Worm (Caenorhabditis elegans) whole organism, midembryonic: ENCODE data around the gene sma-2.

ENCODE experiments used
- T22C8.4 ChIP-seq: fragments of 200-800 bp; sonication (Bioruptor generic); IDR thresholded peaks from 2 replicates; pipeline ENCODE4 v1.3.6; 2022; ENCODE audit warnings: missing genetic modification characterization, missing compliant biosample characterization
- cog-1 ChIP-seq: sonication (generic microtip); optimal IDR thresholded peaks from 2 replicates; lab custom pipeline; 2016; ENCODE audit warnings: missing genetic modification characterization, missing compliant biosample characterization
- flt-1 ChIP-seq: fragments of 200-800 bp; sonication (Bioruptor generic); IDR thresholded peaks from 2 replicates; pipeline ENCODE4 v1.3.6; 2022; ENCODE audit warnings: missing genetic modification characterization, missing compliant biosample characterization
- klf-2 ChIP-seq: fragments of 200-800 bp; sonication (Bioruptor generic); conservative IDR thresholded peaks from 2 replicates; pipeline ENCODE4 v1.3.6; 2022; ENCODE audit warnings: missing genetic modification reagents, missing genetic modification characterization, missing compliant biosample characterization
- med-1 ChIP-seq: sonication (generic microtip); optimal IDR thresholded peaks from 2 replicates; lab custom pipeline; 2017; ENCODE audit warnings: missing genetic modification characterization, mild to moderate bottlenecking, missing compliant biosample characterization, antibody characterized with exemption, missing genetic modification reagents; ENCODE audit not compliant: insufficient read depth
- ref-1 ChIP-seq: fragments of 200-800 bp; sonication (Bioruptor generic); conservative IDR thresholded peaks from 2 replicates; pipeline ENCODE4 v1.3.6; 2022; ENCODE audit warnings: missing genetic modification reagents, missing genetic modification characterization, missing compliant biosample characterization
- tab-1 ChIP-seq: fragments of 200-800 bp; sonication (Bioruptor generic); IDR thresholded peaks from 2 replicates; pipeline ENCODE4 v1.3.6; 2022; ENCODE audit warnings: missing genetic modification characterization, missing compliant biosample characterization
- ztf-23 ChIP-seq: fragments of 200-800 bp; sonication (Bioruptor generic); IDR thresholded peaks from 2 replicates; pipeline ENCODE4 v1.3.6; 2022; ENCODE audit warnings: missing genetic modification reagents, missing genetic modification characterization, missing compliant biosample characterization
- ztf-29 ChIP-seq: fragments of 200-800 bp; sonication (Bioruptor generic); IDR thresholded peaks from 2 replicates; pipeline ENCODE4 v1.3.6; 2022; ENCODE audit warnings: missing genetic modification reagents, missing genetic modification characterization, missing compliant biosample characterization

Gene sma-2

ce11 chrIII:8719769-8720252 lies 29.7 kb upstream of the sma-2 start, which contains the start of gene hipr-1:
TSS of gene hipr-1 (plus strand) at chrIII:8720202.
- TF ChIP-seq cog-1 (tag; lab: Kevin White, UChicago) = no peak
- TF ChIP-seq tab-1 = no peak
- no peak for TF ChIP-seq klf-2
- TF ChIP-seq flt-1 (GFP tag; lab: Robert Waterston, UW) = no peak
- no peak for TF ChIP-seq T22C8.4
- no peak for TF ChIP-seq ztf-29 (GFP tag; lab: Robert Waterston, UW)
- no peak for TF ChIP-seq ref-1 (GFP tag; lab: Robert Waterston, UW)
- TF ChIP-seq med-1 = no peak
- no peak for TF ChIP-seq ztf-23

ce11 chrIII:8725224-8725623 lies 24.3 kb upstream of the sma-2 start:
- TF ChIP-seq klf-2 (no peak), cog-1 (tag; lab: Kevin White, UChicago) (no peak), ref-1 (GFP tag; lab: Robert Waterston, UW) (no peak), ztf-29 (GFP tag; lab: Robert Waterston, UW) (no peak), med-1 (no peak), tab-1 (no peak), ztf-23 (no peak), T22C8.4 (no peak), flt-1 (GFP tag; lab: Robert Waterston, UW) (no peak)

- TF ChIP-seq ztf-29 (GFP tag; lab: Robert Waterston, UW) (no peak), cog-1 (tag; lab: Kevin White, UChicago) (no peak), ref-1 (GFP tag; lab: Robert Waterston, UW) (no peak), flt-1 (GFP tag; lab: Robert Waterston, UW) (no peak), med-1 (no peak), tab-1 (no peak), klf-2 (no peak), T22C8.4 (no peak), ztf-23 (no peak)
Observed at ce11 chrIII:8726019-8726894, 23.2 kb upstream of the sma-2 start.

- TF ChIP-seq ztf-29 (GFP tag; lab: Robert Waterston, UW) (no peak), cog-1 (tag; lab: Kevin White, UChicago) (no peak), klf-2 (no peak), tab-1 (no peak), med-1 (no peak), T22C8.4 (no peak), ref-1 (GFP tag; lab: Robert Waterston, UW) (no peak), flt-1 (GFP tag; lab: Robert Waterston, UW) (no peak), ztf-23 (no peak)
Observed at ce11 chrIII:8731310-8731709, 18.2 kb upstream of the sma-2 start, which contains the start of gene ZK370.4. TSS of gene ZK370.4 (minus strand) at chrIII:8731410.

ce11 chrIII:8731973-8732372 lies 17.5 kb upstream of the sma-2 start:
- TF ChIP-seq med-1 (no peak), ztf-29 (GFP tag; lab: Robert Waterston, UW) (no peak), ref-1 (GFP tag; lab: Robert Waterston, UW) (no peak), cog-1 (tag; lab: Kevin White, UChicago) (no peak), ztf-23 (no peak), T22C8.4 (no peak), klf-2 (no peak), tab-1 (no peak), flt-1 (GFP tag; lab: Robert Waterston, UW) (no peak)

- TF ChIP-seq cog-1 (tag; lab: Kevin White, UChicago) (no peak), med-1 (no peak), tab-1 (no peak), ztf-29 (GFP tag; lab: Robert Waterston, UW) (no peak), flt-1 (GFP tag; lab: Robert Waterston, UW) (no peak), klf-2 (no peak), ref-1 (GFP tag; lab: Robert Waterston, UW) (no peak), T22C8.4 (no peak), ztf-23 (no peak)
Observed at ce11 chrIII:8733237-8733636, 16.2 kb upstream of the sma-2 start.

ce11 chrIII:8733667-8734066 lies 15.8 kb upstream of the sma-2 start:
- no peak for TF ChIP-seq T22C8.4
- no peak for TF ChIP-seq ref-1 (GFP tag; lab: Robert Waterston, UW)
- TF ChIP-seq med-1 = no peak
- no peak for TF ChIP-seq ztf-23
- TF ChIP-seq ztf-29 (GFP tag; lab: Robert Waterston, UW) = no peak
- TF ChIP-seq cog-1 (tag; lab: Kevin White, UChicago) = no peak
- no peak for TF ChIP-seq flt-1 (GFP tag; lab: Robert Waterston, UW)
- TF ChIP-seq tab-1 = no peak
- TF ChIP-seq klf-2 = no peak

- peak; percentile 59 for TF ChIP-seq flt-1 (GFP tag; lab: Robert Waterston, UW)
- no peak for TF ChIP-seq med-1
- TF ChIP-seq cog-1 (tag; lab: Kevin White, UChicago) = no peak
- TF ChIP-seq ztf-29 (GFP tag; lab: Robert Waterston, UW) = no peak
Observed at ce11 chrIII:8734327-8734885, 15.1 kb upstream of the sma-2 start.

ce11 chrIII:8737391-8737790 lies 12.1 kb upstream of the sma-2 start:
- no peak for TF ChIP-seq tab-1
- no peak for TF ChIP-seq cog-1 (tag; lab: Kevin White, UChicago)
- TF ChIP-seq flt-1 (GFP tag; lab: Robert Waterston, UW) = no peak
- no peak for TF ChIP-seq ztf-29 (GFP tag; lab: Robert Waterston, UW)
- TF ChIP-seq T22C8.4 = no peak
- TF ChIP-seq med-1 = no peak
- no peak for TF ChIP-seq klf-2
- no peak for TF ChIP-seq ztf-23
- no peak for TF ChIP-seq ref-1 (GFP tag; lab: Robert Waterston, UW)

ce11 chrIII:8738289-8738688 lies 11.2 kb upstream of the sma-2 start:
- no peak for TF ChIP-seq T22C8.4
- TF ChIP-seq tab-1 = no peak
- TF ChIP-seq ztf-23 = no peak
- no peak for TF ChIP-seq med-1
- no peak for TF ChIP-seq ref-1 (GFP tag; lab: Robert Waterston, UW)
- no peak for TF ChIP-seq cog-1 (tag; lab: Kevin White, UChicago)
- no peak for TF ChIP-seq klf-2
- TF ChIP-seq flt-1 (GFP tag; lab: Robert Waterston, UW) = no peak
- TF ChIP-seq ztf-29 (GFP tag; lab: Robert Waterston, UW) = no peak
